Worm (Caenorhabditis elegans) whole organism, L3 larva: Measurements from ENCODE around the gene R03D7.2.
A peak's percentile ranks its signal among the peaks of the same experiment; 100 is the strongest.

Experiments used
- R02D3.7 ChIP-seq: fragments of 150-350 bp; optimal IDR thresholded peaks from 2 replicates; lab custom pipeline; 2014; ENCODE audit warnings: missing biosample characterization, missing genetic modification characterization
- aly-2 ChIP-seq: fragments of 150-350 bp; optimal IDR thresholded peaks from 2 replicates; lab custom pipeline; 2014; ENCODE audit warnings: missing biosample characterization, missing genetic modification characterization
- ama-1 ChIP-seq: fragments of 150-350 bp; optimal IDR thresholded peaks from 2 replicates; lab custom pipeline; 2018
- ceh-16 ChIP-seq: sonication (generic microtip); optimal IDR thresholded peaks from 2 replicates; lab custom pipeline; 2017; ENCODE audit warnings: missing biosample characterization, missing genetic modification characterization
- ceh-82 ChIP-seq: fragments of 150-350 bp; optimal IDR thresholded peaks from 2 replicates; lab custom pipeline; 2014; ENCODE audit warnings: missing biosample characterization, missing genetic modification characterization
- ceh-9 ChIP-seq: sonication (generic microtip); optimal IDR thresholded peaks from 2 replicates; lab custom pipeline; 2018; ENCODE audit warnings: missing biosample characterization, missing genetic modification characterization
- daf-12 ChIP-seq: fragments of 150-350 bp; optimal IDR thresholded peaks from 2 replicates; lab custom pipeline; 2014; ENCODE audit warnings: missing biosample characterization, missing genetic modification reagents, missing genetic modification characterization
- egl-27 ChIP-seq: sonication (generic microtip); optimal IDR thresholded peaks from 4 replicates; lab custom pipeline; 2017; ENCODE audit warnings: missing biosample characterization, missing genetic modification reagents, missing genetic modification characterization
- egl-5 ChIP-seq: fragments of 150-350 bp; optimal IDR thresholded peaks from 2 replicates; lab custom pipeline; 2017; ENCODE audit warnings: missing biosample characterization, missing genetic modification reagents, missing genetic modification characterization, inconsistent platforms
- elt-1 ChIP-seq: fragments of 150-350 bp; optimal IDR thresholded peaks from 2 replicates; lab custom pipeline; 2014; ENCODE audit warnings: missing biosample characterization, missing genetic modification characterization
- elt-2 ChIP-seq: sonication (generic microtip); optimal IDR thresholded peaks from 2 replicates; lab custom pipeline; 2016; ENCODE audit warnings: missing genetic modification reagents, mild to moderate bottlenecking, missing genetic modification characterization, missing compliant biosample characterization
- elt-3 ChIP-seq, 3 experiments: fragments of 150-350 bp in 1 of 3; sonication (generic microtip) in 2 of 3; optimal IDR thresholded peaks; 2 replicates in 2 of 3; 4 replicates in 1 of 3; lab custom pipeline; 2014 to 2017; ENCODE audit warnings: missing biosample characterization in 3 of 3, missing genetic modification characterization in 3 of 3
- fkh-10 ChIP-seq: sonication (generic microtip); optimal IDR thresholded peaks from 2 replicates; lab custom pipeline; 2017; ENCODE audit warnings: missing biosample characterization, missing genetic modification reagents, missing genetic modification characterization
- fkh-2 ChIP-seq: fragments of 150-350 bp; optimal IDR thresholded peaks from 2 replicates; lab custom pipeline; 2014; ENCODE audit warnings: missing biosample characterization, missing genetic modification reagents, missing genetic modification characterization
- fos-1 ChIP-seq: fragments of 150-350 bp; optimal IDR thresholded peaks from 2 replicates; lab custom pipeline; 2014; ENCODE audit warnings: missing biosample characterization, missing genetic modification characterization
- hmg-11 ChIP-seq: sonication (generic microtip); optimal IDR thresholded peaks from 2 replicates; lab custom pipeline; 2016; ENCODE audit warnings: missing genetic modification characterization, missing compliant biosample characterization
- jun-1 ChIP-seq: fragments of 150-350 bp; optimal IDR thresholded peaks from 2 replicates; lab custom pipeline; 2014; ENCODE audit warnings: missing biosample characterization, missing genetic modification reagents, missing genetic modification characterization
- lin-15B ChIP-seq: fragments of 150-350 bp; optimal IDR thresholded peaks from 2 replicates; lab custom pipeline; 2014; ENCODE audit warnings: missing biosample characterization, missing genetic modification characterization
- lin-39 ChIP-seq: fragments of 150-350 bp; optimal IDR thresholded peaks from 2 replicates; lab custom pipeline; 2018; ENCODE audit warnings: missing biosample characterization, missing genetic modification reagents, missing genetic modification characterization
- lsy-12 ChIP-seq: sonication (generic microtip); optimal IDR thresholded peaks from 2 replicates; lab custom pipeline; 2016; ENCODE audit warnings: mild to moderate bottlenecking, missing genetic modification characterization, missing compliant biosample characterization
- mml-1 ChIP-seq: fragments of 150-350 bp; sonication (generic microtip); optimal IDR thresholded peaks from 3 replicates; lab custom pipeline; 2014; ENCODE audit warnings: missing biosample characterization, missing genetic modification characterization
- nfya-1 ChIP-seq: sonication (generic microtip); optimal IDR thresholded peaks from 2 replicates; lab custom pipeline; 2017; ENCODE audit warnings: missing genetic modification characterization, mild to moderate bottlenecking, missing compliant biosample characterization, antibody characterized with exemption, moderate library complexity; ENCODE audit not compliant: insufficient read depth
- nhr-11 ChIP-seq: fragments of 150-350 bp; optimal IDR thresholded peaks from 2 replicates; lab custom pipeline; 2014; ENCODE audit warnings: missing biosample characterization, missing genetic modification characterization
- nhr-23 ChIP-seq: fragments of 150-350 bp; optimal IDR thresholded peaks from 2 replicates; lab custom pipeline; 2014; ENCODE audit warnings: missing biosample characterization, missing genetic modification reagents, missing genetic modification characterization
- nhr-237 ChIP-seq: fragments of 150-350 bp; optimal IDR thresholded peaks from 2 replicates; lab custom pipeline; 2014; ENCODE audit warnings: missing biosample characterization, missing genetic modification characterization
- nhr-25 ChIP-seq: sonication (generic microtip); optimal IDR thresholded peaks from 2 replicates; lab custom pipeline; 2017; ENCODE audit warnings: missing biosample characterization, missing genetic modification characterization
- nhr-28 ChIP-seq: fragments of 150-350 bp; optimal IDR thresholded peaks from 2 replicates; lab custom pipeline; 2014; ENCODE audit warnings: missing biosample characterization, missing genetic modification characterization
- nhr-43 ChIP-seq: sonication (generic microtip); optimal IDR thresholded peaks from 2 replicates; lab custom pipeline; 2016; ENCODE audit warnings: mild to moderate bottlenecking, missing genetic modification characterization, missing compliant biosample characterization; ENCODE audit not compliant: poor library complexity, severe bottlenecking
- nhr-76 ChIP-seq: fragments of 150-350 bp; sonication (generic microtip); optimal IDR thresholded peaks from 5 replicates; lab custom pipeline; 2014; ENCODE audit warnings: missing biosample characterization, missing genetic modification characterization
- nhr-77 ChIP-seq: fragments of 150-350 bp; optimal IDR thresholded peaks from 2 replicates; lab custom pipeline; 2014; ENCODE audit warnings: missing biosample characterization, missing genetic modification characterization
- pha-4 ChIP-seq: fragments of 150-350 bp; optimal IDR thresholded peaks from 2 replicates; lab custom pipeline; 2014; ENCODE audit warnings: missing biosample characterization, missing genetic modification reagents, missing genetic modification characterization
- pqm-1 ChIP-seq: fragments of 150-350 bp; optimal IDR thresholded peaks from 2 replicates; lab custom pipeline; 2017; ENCODE audit warnings: missing biosample characterization, missing genetic modification characterization, inconsistent platforms
- sea-2 ChIP-seq: fragments of 150-350 bp; sonication (generic microtip); optimal IDR thresholded peaks from 4 replicates; lab custom pipeline; 2014; ENCODE audit warnings: missing biosample characterization, missing genetic modification reagents, missing genetic modification characterization
- skn-1 ChIP-seq: fragments of 150-350 bp; optimal IDR thresholded peaks from 2 replicates; lab custom pipeline; 2014; ENCODE audit warnings: missing biosample characterization, missing genetic modification characterization
- snpc-4 ChIP-seq: fragments of 150-350 bp; optimal IDR thresholded peaks from 2 replicates; lab custom pipeline; 2014; ENCODE audit warnings: missing biosample characterization, missing genetic modification characterization
- unc-39 ChIP-seq: sonication (generic microtip); optimal IDR thresholded peaks from 4 replicates; lab custom pipeline; 2017; ENCODE audit warnings: missing biosample characterization, missing genetic modification characterization
- unc-62 ChIP-seq: fragments of 150-350 bp; sonication (generic microtip); optimal IDR thresholded peaks from 4 replicates; lab custom pipeline; 2014; ENCODE audit warnings: missing biosample characterization, missing genetic modification reagents, missing genetic modification characterization
- ztf-11 ChIP-seq: fragments of 150-350 bp; optimal IDR thresholded peaks from 2 replicates; lab custom pipeline; 2014; ENCODE audit warnings: missing biosample characterization, missing genetic modification characterization
- ztf-4 ChIP-seq: fragments of 150-350 bp; optimal IDR thresholded peaks from 2 replicates; lab custom pipeline; 2014; ENCODE audit warnings: missing biosample characterization, missing genetic modification characterization

The R03D7.2 gene

ce11 chrII:10950107-10950679, 15.2 kb upstream of the R03D7.2 start, which contains the start of gene gst-5:
Gene gst-5 (plus strand): TSS chrII:10950352.
- TF ChIP-seq ama-1 (lab: Kevin White, UChicago) (peak; percentile 21), lsy-12 (tag; lab: Kevin White, UChicago) (no peak), pha-4 (tag; lab: Kevin White, UChicago) (peak; percentile 89), skn-1 (peak; percentile 61), nfya-1 (tag; lab: Kevin White, UChicago) (peak; percentile 39), hmg-11 (tag; lab: Kevin White, UChicago) (peak; percentile 9), nhr-76 (tag; lab: Kevin White, UChicago) (no peak), lin-15B (peak; percentile 15), nhr-23 (tag; lab: Kevin White, UChicago) (peak; percentile 30), nhr-11 (peak; percentile 67), elt-2 (tag; lab: Kevin White, UChicago) (peak; percentile 33), pqm-1 (tag; lab: Kevin White, UChicago) (peak; percentile 17), ceh-9 (no peak), elt-3 (tag; optimal IDR thresholded peaks at IDR 0.05; lab: Kevin White, UChicago) (no peak)

- TF ChIP-seq nhr-28 = no peak
- TF ChIP-seq lsy-12 (tag; lab: Kevin White, UChicago) = no peak
- TF ChIP-seq elt-2 (tag; lab: Kevin White, UChicago) = peak; percentile 56
These were observed 14.4 kb upstream of the R03D7.2 start for ce11 chrII:10949383-10949782.

- TF ChIP-seq nhr-43 = no peak
- no peak for TF ChIP-seq ztf-4 (tag; lab: Kevin White, UChicago)
- TF ChIP-seq daf-12 (tag; lab: Kevin White, UChicago) = no peak
- TF ChIP-seq nhr-23 (tag; lab: Kevin White, UChicago) = no peak
- no peak for TF ChIP-seq elt-1 (tag; lab: Kevin White, UChicago)
- no peak for TF ChIP-seq lin-39 (tag; lab: Kevin White, UChicago)
- TF ChIP-seq ceh-82 (tag; lab: Kevin White, UChicago) = no peak
- TF ChIP-seq nhr-28 = no peak
- TF ChIP-seq skn-1 = no peak
- no peak for TF ChIP-seq nhr-76 (tag; lab: Kevin White, UChicago)
- no peak for TF ChIP-seq snpc-4
- TF ChIP-seq egl-5 = no peak
- TF ChIP-seq unc-62 (GFP tag; lab: Kevin White, UChicago) = no peak
- TF ChIP-seq fkh-10 (GFP tag; lab: Kevin White, UChicago) = no peak
- TF ChIP-seq R02D3.7 = no peak
- TF ChIP-seq elt-3 (tag; optimal IDR thresholded peaks at IDR 0.05; lab: Kevin White, UChicago) = no peak
- TF ChIP-seq pqm-1 (tag; lab: Kevin White, UChicago) = no peak
- no peak for TF ChIP-seq ceh-16 (tag; lab: Kevin White, UChicago)
- TF ChIP-seq mml-1 (tag; lab: Kevin White, UChicago) = no peak
- TF ChIP-seq nhr-77 = no peak
- TF ChIP-seq, all 47 proteins: peak for 0
These were observed 13.4 kb upstream of the R03D7.2 start for ce11 chrII:10948236-10949025.

ce11 chrII:10947317-10947716, 12.3 kb upstream of the R03D7.2 start, which contains the start of the genes tceb-3 and gskl-1:
Gene tceb-3 (minus strand): TSS chrII:10947417.
Gene gskl-1 (plus strand): TSS chrII:10947559.
- TF ChIP-seq ceh-82 (tag; lab: Kevin White, UChicago) = no peak
- no peak for TF ChIP-seq sea-2 (GFP tag; lab: Kevin White, UChicago)
- no peak for TF ChIP-seq nhr-25 (tag; lab: Kevin White, UChicago)
- no peak for TF ChIP-seq ztf-4 (tag; lab: Kevin White, UChicago)
- TF ChIP-seq egl-5 = no peak
- TF ChIP-seq nhr-237 (tag; lab: Kevin White, UChicago) = no peak
- no peak for TF ChIP-seq jun-1 (tag; lab: Kevin White, UChicago)
- TF ChIP-seq aly-2 (tag; lab: Kevin White, UChicago) = no peak
- TF ChIP-seq nhr-77 = no peak
- no peak for TF ChIP-seq lsy-12 (tag; lab: Kevin White, UChicago)
- no peak for TF ChIP-seq fos-1 (tag; lab: Kevin White, UChicago)
- no peak for TF ChIP-seq ama-1 (lab: Kevin White, UChicago)
- no peak for TF ChIP-seq fkh-2 (tag; lab: Kevin White, UChicago)
- TF ChIP-seq nhr-11 = no peak
- TF ChIP-seq ztf-11 (tag; lab: Kevin White, UChicago) = no peak
- TF ChIP-seq unc-39 (tag; lab: Kevin White, UChicago) = no peak
- TF ChIP-seq hmg-11 (tag; lab: Kevin White, UChicago) = no peak
- TF ChIP-seq egl-27 (tag; lab: Kevin White, UChicago) = no peak
